Worm (Caenorhabditis elegans): ENCODE data around the gene mec-12.
A peak's percentile ranks its signal among the peaks of the same experiment; 100 is the strongest.

The mec-12 gene

DNA sequence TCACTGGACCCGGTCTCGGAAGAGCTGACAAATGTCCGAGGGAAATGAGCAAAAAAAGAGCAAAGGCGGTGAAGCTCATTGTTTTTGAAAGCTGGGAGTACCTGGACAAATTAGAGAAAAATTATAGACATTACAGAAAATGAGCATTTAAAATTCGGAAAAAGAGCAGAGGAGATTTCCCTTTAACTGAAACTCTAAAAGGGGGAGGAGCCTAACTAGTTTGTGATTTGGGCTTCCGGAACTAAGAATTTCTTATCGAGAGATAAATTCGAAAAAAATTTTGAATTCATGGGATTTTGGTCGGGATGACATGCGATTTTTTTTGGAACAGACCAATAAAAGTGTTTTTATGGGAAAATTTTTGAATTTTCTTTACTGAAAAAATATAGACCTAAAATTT, 4.6 kb upstream of the mec-12 start, which contains the start of gene C44B11.4:
Gene C44B11.4 (minus strand): TSS at position 101 of the 400 bp plus-strand sequence.
- TF ChIP-seq nhr-71 (tag; optimal IDR thresholded peaks at IDR 0.05) (no peak), lin-14 (GFP tag; optimal IDR thresholded peaks at IDR 0.05) (no peak), nhr-237 (tag; optimal IDR thresholded peaks at IDR 0.05) (no peak), fos-1 (tag; optimal IDR thresholded peaks at IDR 0.05) (no peak), nhr-47 (tag; optimal IDR thresholded peaks at IDR 0.05) (no peak), C34B4.2 (tag; optimal IDR thresholded peaks at IDR 0.05) (no peak), hlh-4 (tag; optimal IDR thresholded peaks at IDR 0.05) (no peak), nhr-84 (tag; optimal IDR thresholded peaks at IDR 0.05) (no peak), nhr-28 (tag; optimal IDR thresholded peaks at IDR 0.05) (no peak), hpl-2 (GFP tag; optimal IDR thresholded peaks at IDR 0.05) (no peak), hlh-17 (GFP tag; optimal IDR thresholded peaks at IDR 0.05; ENCODE audit: borderline replicate concordance) (no peak), ama-1 (optimal IDR thresholded peaks at IDR 0.05) (no peak), F16B12.6 (tag; optimal IDR thresholded peaks at IDR 0.05) (no peak), lin-35 (GFP tag; optimal IDR thresholded peaks at IDR 0.05) (no peak), skn-1 (tag; optimal IDR thresholded peaks at IDR 0.05) (no peak)

- TF ChIP-seq unc-62 (GFP tag; optimal IDR thresholded peaks at IDR 0.05) (no peak), mep-1 (tag; optimal IDR thresholded peaks at IDR 0.05) (no peak), unc-98 (GFP tag; IDR thresholded peaks at IDR 0.05) (no peak), fkh-10 (GFP tag; optimal IDR thresholded peaks at IDR 0.05) (no peak), fkh-8 (tag; optimal IDR thresholded peaks at IDR 0.05) (no peak), egl-13 (tag; optimal IDR thresholded peaks at IDR 0.05) (no peak), nhr-90 (tag; optimal IDR thresholded peaks at IDR 0.05; ENCODE audit: poor library complexity) (no peak), grh-1 (GFP tag; IDR thresholded peaks at IDR 0.05) (no peak)
Observed at ce11 chrIII:3142078-3142477, 3.0 kb upstream of the mec-12 start.

DNA sequence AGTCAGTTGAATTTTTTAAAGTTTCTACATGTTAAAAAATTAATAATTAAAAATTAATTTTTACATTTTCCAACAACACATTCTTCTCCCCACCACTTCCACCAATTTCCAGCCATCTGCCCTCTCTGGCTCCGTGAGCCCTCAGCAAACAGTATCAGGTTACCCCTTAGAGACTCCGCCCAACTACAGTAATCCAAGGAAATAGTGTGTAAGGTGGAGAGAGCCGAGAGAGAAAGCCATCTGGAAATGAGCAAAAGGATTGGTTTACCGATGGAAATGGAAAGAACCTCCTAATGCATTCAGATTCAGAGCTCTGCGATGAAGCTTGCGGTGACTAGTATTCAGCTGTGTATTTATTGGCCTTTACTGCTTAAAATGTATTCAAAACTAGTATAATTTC, 1.2 kb upstream of the mec-12 start:
- TF ChIP-seq lsy-2 (tag; optimal IDR thresholded peaks at IDR 0.05) (peak in 1 of 2 experiments; percentile 18), nhr-76 (tag; optimal IDR thresholded peaks at IDR 0.05) (no peak)

DNA sequence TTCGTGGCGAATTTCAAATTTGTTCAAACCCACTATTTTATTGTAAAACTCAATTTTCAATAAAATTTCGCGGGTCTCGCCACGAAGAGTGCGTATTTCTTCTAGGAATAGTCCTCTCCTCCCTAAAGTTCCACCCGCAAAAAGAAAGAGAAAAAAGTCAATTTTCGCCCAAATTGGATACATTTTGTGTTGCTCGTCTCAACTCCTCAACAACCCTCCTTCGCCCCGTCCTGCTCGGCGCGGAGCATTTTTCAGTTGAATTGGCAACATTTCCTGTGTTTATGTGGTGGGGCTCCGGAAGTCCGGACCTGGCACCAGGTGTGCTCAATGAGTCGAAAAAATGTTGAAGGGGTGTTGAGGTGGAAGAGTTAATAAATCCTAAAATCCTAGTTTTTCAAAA, 947 bp downstream of the mec-12 start:
- no peak for TF ChIP-seq lin-15B (tag; optimal IDR thresholded peaks at IDR 0.05)
- TF ChIP-seq F16B12.6 (tag; optimal IDR thresholded peaks at IDR 0.05) = no peak
- TF ChIP-seq lin-14 (GFP tag; optimal IDR thresholded peaks at IDR 0.05) = peak; percentile 61
- TF ChIP-seq fkh-8 (tag; optimal IDR thresholded peaks at IDR 0.05) = peak; percentile 41
- TF ChIP-seq efl-1 (optimal IDR thresholded peaks at IDR 0.05) = no peak
- no peak for TF ChIP-seq efl-1 (GFP tag; optimal IDR thresholded peaks at IDR 0.05 in 1 of 2)

DNA sequence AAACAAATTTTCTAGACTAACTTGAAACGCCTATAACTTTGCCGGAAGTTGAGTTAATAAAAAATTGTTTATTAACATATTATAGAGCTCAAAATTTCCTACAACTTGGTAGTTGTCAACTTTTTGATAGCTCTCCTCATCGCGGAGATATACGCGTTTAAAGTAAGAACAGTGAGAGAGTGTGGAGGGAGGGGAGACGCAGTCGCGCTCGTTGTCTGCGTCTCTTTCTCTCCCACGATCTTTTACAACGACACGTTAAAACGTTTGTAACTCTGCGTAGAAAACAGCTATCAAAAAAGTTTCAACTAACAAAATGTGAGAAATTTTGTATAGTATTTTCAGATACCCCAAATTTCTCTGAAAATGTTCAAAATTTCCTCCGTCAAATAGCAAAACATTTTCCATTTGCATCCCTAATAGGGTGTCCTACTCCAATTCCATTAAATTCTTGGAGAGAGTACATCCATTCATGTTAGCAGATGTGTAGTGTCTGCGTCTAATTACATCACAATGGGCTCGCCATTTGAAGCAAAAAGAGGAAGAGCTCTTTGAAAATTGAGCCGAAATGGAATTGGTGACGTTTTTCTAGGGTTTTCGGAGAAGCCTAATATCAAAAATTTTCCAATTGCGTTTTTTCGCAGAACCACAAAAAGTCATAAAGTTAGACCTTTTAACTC, 2.6 kb downstream of the mec-12 start:
- TF ChIP-seq mab-9 (GFP tag; IDR thresholded peaks at IDR 0.05) (no peak), lin-14 (GFP tag; optimal IDR thresholded peaks at IDR 0.05) (peak; percentile 64), elt-2 (tag; optimal IDR thresholded peaks at IDR 0.05) (no peak)

- TF ChIP-seq C04F5.9 (tag; optimal IDR thresholded peaks at IDR 0.05) = no peak
- no peak for TF ChIP-seq ama-1 (optimal IDR thresholded peaks at IDR 0.05)
- peak; percentile 7 for TF ChIP-seq lin-14 (GFP tag; optimal IDR thresholded peaks at IDR 0.05)
- TF ChIP-seq nhr-90 (tag; optimal IDR thresholded peaks at IDR 0.05; ENCODE audit: poor library complexity) = no peak
- peak; percentile 24 for TF ChIP-seq blmp-1 (tag; optimal IDR thresholded peaks at IDR 0.05)
- no peak for TF ChIP-seq nhr-237 (tag; optimal IDR thresholded peaks at IDR 0.05)
- TF ChIP-seq ztf-4 (tag; optimal IDR thresholded peaks at IDR 0.05) = no peak
- TF ChIP-seq nhr-77 (tag; optimal IDR thresholded peaks at IDR 0.05) = no peak
- no peak for TF ChIP-seq F16B12.6 (tag; optimal IDR thresholded peaks at IDR 0.05)
- no peak for TF ChIP-seq nhr-84 (tag; optimal IDR thresholded peaks at IDR 0.05)
- TF ChIP-seq mep-1 (tag; optimal IDR thresholded peaks at IDR 0.05) = no peak
- no peak for TF ChIP-seq ets-5 (GFP tag; IDR thresholded peaks at IDR 0.05)
- no peak for TF ChIP-seq C16A3.4 (tag; optimal IDR thresholded peaks at IDR 0.05)
- no peak for TF ChIP-seq nhr-12 (tag; optimal IDR thresholded peaks at IDR 0.05)
- no peak for TF ChIP-seq efl-1 (optimal IDR thresholded peaks at IDR 0.05)
- no peak for TF ChIP-seq efl-1 (GFP tag; optimal IDR thresholded peaks at IDR 0.05 in 1 of 2)
- TF ChIP-seq hlh-17 (GFP tag; optimal IDR thresholded peaks at IDR 0.05; ENCODE audit: borderline replicate concordance) = no peak
Observed at ce11 chrIII:3129036-3129435, 10.0 kb downstream of the mec-12 start, which contains the start of gene Y53G8B.1. Gene Y53G8B.1 (plus strand): TSS chrIII:3129277.

Data from whole organism, L1 larva.